Worm (Caenorhabditis elegans) whole organism, L3 larva: Measurements from ENCODE around the gene sel-2.

Source experiments
- R02D3.7 ChIP-seq: fragments of 150-350 bp; optimal IDR thresholded peaks from 2 replicates; lab custom pipeline; 2014; ENCODE audit warnings: missing biosample characterization, missing genetic modification characterization
- ZK546.5 ChIP-seq: sonication (generic microtip); optimal IDR thresholded peaks from 2 replicates; lab custom pipeline; 2017; ENCODE audit warnings: missing biosample characterization, missing genetic modification characterization
- aly-2 ChIP-seq: fragments of 150-350 bp; optimal IDR thresholded peaks from 2 replicates; lab custom pipeline; 2014; ENCODE audit warnings: missing biosample characterization, missing genetic modification characterization
- ama-1 ChIP-seq: fragments of 150-350 bp; optimal IDR thresholded peaks from 2 replicates; lab custom pipeline; 2018
- ceh-16 ChIP-seq: sonication (generic microtip); optimal IDR thresholded peaks from 2 replicates; lab custom pipeline; 2017; ENCODE audit warnings: missing biosample characterization, missing genetic modification characterization
- ceh-28 ChIP-seq: fragments of 150-350 bp; optimal IDR thresholded peaks from 2 replicates; lab custom pipeline; 2014; ENCODE audit warnings: missing biosample characterization, missing genetic modification reagents, missing genetic modification characterization
- ceh-82 ChIP-seq: fragments of 150-350 bp; optimal IDR thresholded peaks from 2 replicates; lab custom pipeline; 2014; ENCODE audit warnings: missing biosample characterization, missing genetic modification characterization
- ceh-9 ChIP-seq: sonication (generic microtip); optimal IDR thresholded peaks from 2 replicates; lab custom pipeline; 2018; ENCODE audit warnings: missing biosample characterization, missing genetic modification characterization
- daf-12 ChIP-seq: fragments of 150-350 bp; optimal IDR thresholded peaks from 2 replicates; lab custom pipeline; 2014; ENCODE audit warnings: missing biosample characterization, missing genetic modification reagents, missing genetic modification characterization
- egl-27 ChIP-seq: sonication (generic microtip); optimal IDR thresholded peaks from 4 replicates; lab custom pipeline; 2017; ENCODE audit warnings: missing biosample characterization, missing genetic modification reagents, missing genetic modification characterization
- egl-5 ChIP-seq: fragments of 150-350 bp; optimal IDR thresholded peaks from 2 replicates; lab custom pipeline; 2017; ENCODE audit warnings: missing biosample characterization, missing genetic modification reagents, missing genetic modification characterization, inconsistent platforms
- elt-1 ChIP-seq: fragments of 150-350 bp; optimal IDR thresholded peaks from 2 replicates; lab custom pipeline; 2014; ENCODE audit warnings: missing biosample characterization, missing genetic modification characterization
- elt-2 ChIP-seq: sonication (generic microtip); optimal IDR thresholded peaks from 2 replicates; lab custom pipeline; 2016; ENCODE audit warnings: missing genetic modification reagents, mild to moderate bottlenecking, missing genetic modification characterization, missing compliant biosample characterization
- elt-3 ChIP-seq, 3 experiments: fragments of 150-350 bp in 1 of 3; sonication (generic microtip) in 2 of 3; optimal IDR thresholded peaks; 2 replicates in 2 of 3; 4 replicates in 1 of 3; lab custom pipeline; 2014 to 2017; ENCODE audit warnings: missing biosample characterization in 3 of 3, missing genetic modification characterization in 3 of 3
- eor-1 ChIP-seq, 2 experiments: fragments of 150-350 bp; optimal IDR thresholded peaks; 2 replicates each; lab custom pipeline; 2014 to 2018; ENCODE audit warnings: missing biosample characterization in 2 of 2, missing genetic modification characterization in 2 of 2
- fkh-10 ChIP-seq: sonication (generic microtip); optimal IDR thresholded peaks from 2 replicates; lab custom pipeline; 2017; ENCODE audit warnings: missing biosample characterization, missing genetic modification reagents, missing genetic modification characterization
- fkh-2 ChIP-seq: fragments of 150-350 bp; optimal IDR thresholded peaks from 2 replicates; lab custom pipeline; 2014; ENCODE audit warnings: missing biosample characterization, missing genetic modification reagents, missing genetic modification characterization
- fos-1 ChIP-seq: fragments of 150-350 bp; optimal IDR thresholded peaks from 2 replicates; lab custom pipeline; 2014; ENCODE audit warnings: missing biosample characterization, missing genetic modification characterization
- hmg-11 ChIP-seq: sonication (generic microtip); optimal IDR thresholded peaks from 2 replicates; lab custom pipeline; 2016; ENCODE audit warnings: missing genetic modification characterization, missing compliant biosample characterization
- jun-1 ChIP-seq: fragments of 150-350 bp; optimal IDR thresholded peaks from 2 replicates; lab custom pipeline; 2014; ENCODE audit warnings: missing biosample characterization, missing genetic modification reagents, missing genetic modification characterization
- lin-15B ChIP-seq: fragments of 150-350 bp; optimal IDR thresholded peaks from 2 replicates; lab custom pipeline; 2014; ENCODE audit warnings: missing biosample characterization, missing genetic modification characterization
- lin-39 ChIP-seq: fragments of 150-350 bp; optimal IDR thresholded peaks from 2 replicates; lab custom pipeline; 2018; ENCODE audit warnings: missing biosample characterization, missing genetic modification reagents, missing genetic modification characterization
- lsy-12 ChIP-seq: sonication (generic microtip); optimal IDR thresholded peaks from 2 replicates; lab custom pipeline; 2016; ENCODE audit warnings: mild to moderate bottlenecking, missing genetic modification characterization, missing compliant biosample characterization
- mdl-1 ChIP-seq: fragments of 150-350 bp; optimal IDR thresholded peaks from 2 replicates; lab custom pipeline; 2014; ENCODE audit warnings: missing biosample characterization, missing genetic modification characterization
- mml-1 ChIP-seq: fragments of 150-350 bp; sonication (generic microtip); optimal IDR thresholded peaks from 3 replicates; lab custom pipeline; 2014; ENCODE audit warnings: missing biosample characterization, missing genetic modification characterization
- nfya-1 ChIP-seq: sonication (generic microtip); optimal IDR thresholded peaks from 2 replicates; lab custom pipeline; 2017; ENCODE audit warnings: missing genetic modification characterization, mild to moderate bottlenecking, missing compliant biosample characterization, antibody characterized with exemption, moderate library complexity; ENCODE audit not compliant: insufficient read depth
- nhr-11 ChIP-seq: fragments of 150-350 bp; optimal IDR thresholded peaks from 2 replicates; lab custom pipeline; 2014; ENCODE audit warnings: missing biosample characterization, missing genetic modification characterization
- nhr-12 ChIP-seq: fragments of 150-350 bp; optimal IDR thresholded peaks from 2 replicates; lab custom pipeline; 2014; ENCODE audit warnings: missing biosample characterization, missing genetic modification characterization
- nhr-23 ChIP-seq: fragments of 150-350 bp; optimal IDR thresholded peaks from 2 replicates; lab custom pipeline; 2014; ENCODE audit warnings: missing biosample characterization, missing genetic modification reagents, missing genetic modification characterization
- nhr-237 ChIP-seq: fragments of 150-350 bp; optimal IDR thresholded peaks from 2 replicates; lab custom pipeline; 2014; ENCODE audit warnings: missing biosample characterization, missing genetic modification characterization
- nhr-25 ChIP-seq: sonication (generic microtip); optimal IDR thresholded peaks from 2 replicates; lab custom pipeline; 2017; ENCODE audit warnings: missing biosample characterization, missing genetic modification characterization
- nhr-28 ChIP-seq: fragments of 150-350 bp; optimal IDR thresholded peaks from 2 replicates; lab custom pipeline; 2014; ENCODE audit warnings: missing biosample characterization, missing genetic modification characterization
- nhr-43 ChIP-seq: sonication (generic microtip); optimal IDR thresholded peaks from 2 replicates; lab custom pipeline; 2016; ENCODE audit warnings: mild to moderate bottlenecking, missing genetic modification characterization, missing compliant biosample characterization; ENCODE audit not compliant: poor library complexity, severe bottlenecking
- nhr-67 ChIP-seq: fragments of 150-350 bp; optimal IDR thresholded peaks from 2 replicates; lab custom pipeline; 2014; ENCODE audit warnings: missing biosample characterization, missing genetic modification characterization
- nhr-76 ChIP-seq: fragments of 150-350 bp; sonication (generic microtip); optimal IDR thresholded peaks from 5 replicates; lab custom pipeline; 2014; ENCODE audit warnings: missing biosample characterization, missing genetic modification characterization
- nhr-77 ChIP-seq: fragments of 150-350 bp; optimal IDR thresholded peaks from 2 replicates; lab custom pipeline; 2014; ENCODE audit warnings: missing biosample characterization, missing genetic modification characterization
- pha-4 ChIP-seq: fragments of 150-350 bp; optimal IDR thresholded peaks from 2 replicates; lab custom pipeline; 2014; ENCODE audit warnings: missing biosample characterization, missing genetic modification reagents, missing genetic modification characterization
- pqm-1 ChIP-seq: fragments of 150-350 bp; optimal IDR thresholded peaks from 2 replicates; lab custom pipeline; 2017; ENCODE audit warnings: missing biosample characterization, missing genetic modification characterization, inconsistent platforms
- sea-2 ChIP-seq: fragments of 150-350 bp; sonication (generic microtip); optimal IDR thresholded peaks from 4 replicates; lab custom pipeline; 2014; ENCODE audit warnings: missing biosample characterization, missing genetic modification reagents, missing genetic modification characterization
- skn-1 ChIP-seq: fragments of 150-350 bp; optimal IDR thresholded peaks from 2 replicates; lab custom pipeline; 2014; ENCODE audit warnings: missing biosample characterization, missing genetic modification characterization
- snpc-4 ChIP-seq: fragments of 150-350 bp; optimal IDR thresholded peaks from 2 replicates; lab custom pipeline; 2014; ENCODE audit warnings: missing biosample characterization, missing genetic modification characterization
- tbx-2 ChIP-seq: sonication (generic microtip); optimal IDR thresholded peaks from 2 replicates; lab custom pipeline; 2016; ENCODE audit warnings: mild to moderate bottlenecking, missing genetic modification characterization, missing compliant biosample characterization
- unc-39 ChIP-seq: sonication (generic microtip); optimal IDR thresholded peaks from 4 replicates; lab custom pipeline; 2017; ENCODE audit warnings: missing biosample characterization, missing genetic modification characterization
- unc-62 ChIP-seq: fragments of 150-350 bp; sonication (generic microtip); optimal IDR thresholded peaks from 4 replicates; lab custom pipeline; 2014; ENCODE audit warnings: missing biosample characterization, missing genetic modification reagents, missing genetic modification characterization
- zag-1 ChIP-seq: fragments of 150-350 bp; optimal IDR thresholded peaks from 2 replicates; lab custom pipeline; 2014; ENCODE audit warnings: missing biosample characterization, missing genetic modification characterization
- ztf-11 ChIP-seq: fragments of 150-350 bp; optimal IDR thresholded peaks from 2 replicates; lab custom pipeline; 2014; ENCODE audit warnings: missing biosample characterization, missing genetic modification characterization
- ztf-4 ChIP-seq: fragments of 150-350 bp; optimal IDR thresholded peaks from 2 replicates; lab custom pipeline; 2014; ENCODE audit warnings: missing biosample characterization, missing genetic modification characterization

Gene sel-2

DNA sequence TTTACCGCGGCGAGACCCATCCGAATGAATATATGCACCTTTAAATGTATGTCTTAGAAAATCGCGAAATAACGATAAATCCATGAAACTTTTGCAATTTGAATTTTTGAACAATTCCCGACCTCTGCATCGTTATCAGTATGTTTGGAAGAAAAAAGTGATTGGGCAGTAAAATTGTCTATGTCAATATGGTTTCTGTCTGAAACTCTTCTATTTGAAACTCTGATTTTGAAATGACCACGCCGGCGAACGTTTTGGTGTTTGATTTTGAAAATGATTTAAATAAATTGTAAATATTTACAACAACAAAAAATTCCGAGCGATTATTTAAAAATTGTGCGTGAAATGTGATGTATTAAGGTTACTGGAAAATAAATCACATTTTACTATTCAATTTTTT, 50.9 kb downstream of the sel-2 start:
- no peak for TF ChIP-seq ztf-11 (tag; lab: Kevin White, UChicago)
- TF ChIP-seq nhr-23 (tag; lab: Kevin White, UChicago), result no peak
- TF ChIP-seq fkh-2 (tag; lab: Kevin White, UChicago), result no peak
- TF ChIP-seq hmg-11, result no peak
- no peak for TF ChIP-seq aly-2
- TF ChIP-seq ZK546.5 (tag; lab: Kevin White, UChicago), result no peak
- TF ChIP-seq pqm-1 (tag; lab: Kevin White, UChicago), result peak; percentile 14
- TF ChIP-seq pha-4 (tag; lab: Kevin White, UChicago), result peak; percentile 79
- TF ChIP-seq elt-2 (tag; lab: Kevin White, UChicago), result peak; percentile 26

ce11 chrIII:4560393-4560890, 51.7 kb downstream of the sel-2 start:
- TF ChIP-seq eor-1 (tag; optimal IDR thresholded peaks at IDR 0.05; lab: Kevin White, UChicago) (no peak), pha-4 (tag; lab: Kevin White, UChicago) (peak; percentile 83), egl-5 (tag; lab: Kevin White, UChicago) (peak; percentile 90), nhr-25 (tag; lab: Kevin White, UChicago) (peak; percentile 97), fkh-10 (no peak), hmg-11 (peak; percentile 98), snpc-4 (tag; lab: Kevin White, UChicago) (peak; percentile 36), fos-1 (tag; lab: Kevin White, UChicago) (no peak), aly-2 (no peak), nhr-28 (tag; lab: Kevin White, UChicago) (no peak), ama-1 (peak; percentile 83), lin-15B (tag; lab: Kevin White, UChicago) (peak; percentile 32), mml-1 (no peak), tbx-2 (tag; lab: Kevin White, UChicago) (peak; percentile 34), jun-1 (peak; percentile 60), egl-27 (tag; lab: Kevin White, UChicago) (no peak), unc-39 (tag; lab: Kevin White, UChicago) (no peak), ceh-28 (tag; lab: Kevin White, UChicago) (peak; percentile 83), elt-2 (tag; lab: Kevin White, UChicago) (peak; percentile 52), lin-39 (peak; percentile 72), skn-1 (tag; lab: Kevin White, UChicago) (no peak), nhr-43 (tag; lab: Kevin White, UChicago) (peak; percentile 69), nhr-237 (tag; lab: Kevin White, UChicago) (no peak), lsy-12 (tag; lab: Kevin White, UChicago) (peak; percentile 81), sea-2 (GFP tag; lab: Kevin White, UChicago) (peak; percentile 89), ztf-11 (tag; lab: Kevin White, UChicago) (no peak), ZK546.5 (tag; lab: Kevin White, UChicago) (no peak), nhr-76 (tag; lab: Kevin White, UChicago) (no peak), fkh-2 (tag; lab: Kevin White, UChicago) (no peak), nhr-77 (tag; lab: Kevin White, UChicago) (no peak), ceh-16 (tag; lab: Kevin White, UChicago) (no peak), unc-62 (peak; percentile 75), mdl-1 (tag; lab: Kevin White, UChicago) (peak; percentile 11), nhr-12 (tag; lab: Kevin White, UChicago) (no peak), daf-12 (tag; lab: Kevin White, UChicago) (no peak), nfya-1 (peak; percentile 94), ztf-4 (peak; percentile 56), nhr-23 (tag; lab: Kevin White, UChicago) (peak; percentile 95), nhr-11 (no peak), ceh-9 (no peak), ceh-82 (tag; lab: Kevin White, UChicago) (peak; percentile 63), zag-1 (no peak), R02D3.7 (tag; lab: Kevin White, UChicago) (peak; percentile 65), nhr-67 (tag; lab: Kevin White, UChicago) (no peak), pqm-1 (tag; lab: Kevin White, UChicago) (peak; percentile 14), elt-3 (tag; optimal IDR thresholded peaks at IDR 0.05; lab: Kevin White, UChicago) (peak in 1 of 3 experiments; percentile 60), elt-1 (tag; lab: Kevin White, UChicago) (no peak)
- TF ChIP-seq, all 47 proteins: peak for 24
